Worm (Caenorhabditis elegans): ENCODE results near the gene clec-8.

ce11 chrII:12573541-12573940 lies 4.3 kb downstream of the clec-8 start, which contains the start of gene Y38E10A.2:
- TF ChIP-seq pha-4 (tag; optimal IDR thresholded peaks at IDR 0.05): no peak
- no peak for TF ChIP-seq fkh-10 (GFP tag; optimal IDR thresholded peaks at IDR 0.05)
- TF ChIP-seq lin-39 (tag; optimal IDR thresholded peaks at IDR 0.05): no peak

All from whole organism, L3 larva.